Worm (Caenorhabditis elegans): ENCODE data around the gene T04A8.18.
"Not testable (repeated sequence)": the region's sequence is repeated elsewhere in the genome, so short reads cannot be mapped to it uniquely, and the experiment has no call there.

Gene T04A8.18

ce11 chrIII:4697819-4698218, 11.2 kb upstream of the T04A8.18 start, which contains the start of gene dnj-18:
dnj-18 (plus strand) TSS chrIII:4698119.
- no peak for TF ChIP-seq unc-62 (GFP tag; optimal IDR thresholded peaks at IDR 0.05)

- no peak for TF ChIP-seq unc-62 (GFP tag; optimal IDR thresholded peaks at IDR 0.05)
These were observed 9.1 kb upstream of the T04A8.18 start, which contains the start of gene sel-13 for ce11 chrIII:4699922-4700321. sel-13 (minus strand) TSS chrIII:4700224.

- no peak for TF ChIP-seq unc-62 (GFP tag; optimal IDR thresholded peaks at IDR 0.05)
These were observed 5.0 kb upstream of the T04A8.18 start, which contains the start of the genes clp-2 and mrpl-16 for ce11 chrIII:4703932-4704454. clp-2 (minus strand) TSS chrIII:4704025. mrpl-16 (plus strand) TSS chrIII:4704404.

ce11 chrIII:4705207-4705606, 3.8 kb upstream of the T04A8.18 start, which contains the start of gene pgap-2:
pgap-2 (plus strand) TSS chrIII:4705507.
- TF ChIP-seq unc-62 (GFP tag; optimal IDR thresholded peaks at IDR 0.05): no peak

ce11 chrIII:4706678-4707077, 2.3 kb upstream of the T04A8.18 start, which contains the start of gene T04A8.13:
T04A8.13 (plus strand) TSS chrIII:4706978.
- TF ChIP-seq unc-62 (GFP tag; optimal IDR thresholded peaks at IDR 0.05): no peak

- TF ChIP-seq unc-62 (GFP tag; optimal IDR thresholded peaks at IDR 0.05): no peak
These were observed 6.1 kb downstream of the T04A8.18 start, which contains the start of gene him-18 for ce11 chrIII:4715088-4715487. him-18 (minus strand) TSS chrIII:4715188.

- TF ChIP-seq unc-62 (GFP tag; optimal IDR thresholded peaks at IDR 0.05): no peak
These were observed 11.7 kb downstream of the T04A8.18 start, which contains the start of gene emb-5 for ce11 chrIII:4720620-4721227. emb-5 (minus strand) TSS chrIII:4720670.

ce11 chrIII:4721750-4722149, 12.7 kb downstream of the T04A8.18 start, which contains the start of gene acy-1:
acy-1 (plus strand) TSS chrIII:4722095.
- TF ChIP-seq unc-62 (GFP tag; optimal IDR thresholded peaks at IDR 0.05): no peak

- no peak for TF ChIP-seq unc-62 (GFP tag; optimal IDR thresholded peaks at IDR 0.05)
These were observed 14.9 kb downstream of the T04A8.18 start for ce11 chrIII:4723922-4724321.

- no peak for TF ChIP-seq unc-62 (GFP tag; optimal IDR thresholded peaks at IDR 0.05)
These were observed 22.4 kb downstream of the T04A8.18 start, which contains the start of gene F17C8.3 for ce11 chrIII:4731295-4731988. F17C8.3 (plus strand) TSS chrIII:4731938.

- TF ChIP-seq unc-62 (GFP tag; optimal IDR thresholded peaks at IDR 0.05): no peak
These were observed 25.0 kb downstream of the T04A8.18 start, which contains the start of gene F17C8.9 for ce11 chrIII:4734056-4734455. F17C8.9 (plus strand) TSS chrIII:4734356.

ce11 chrIII:4735443-4735842, 26.4 kb downstream of the T04A8.18 start, which contains the start of gene F17C8.7:
F17C8.7 (plus strand) TSS chrIII:4735743.
- no peak for TF ChIP-seq unc-62 (GFP tag; optimal IDR thresholded peaks at IDR 0.05)

- TF ChIP-seq unc-62 (GFP tag; optimal IDR thresholded peaks at IDR 0.05): no peak
These were observed 31.0 kb downstream of the T04A8.18 start, which contains the start of gene ras-2 for ce11 chrIII:4739975-4740374. ras-2 (minus strand) TSS chrIII:4740075.

- TF ChIP-seq unc-62 (GFP tag; optimal IDR thresholded peaks at IDR 0.05): no peak
These were observed 31.8 kb downstream of the T04A8.18 start for ce11 chrIII:4740820-4741219.

ce11 chrIII:4742620-4743019, 33.6 kb downstream of the T04A8.18 start, which contains the start of gene twk-6:
twk-6 (plus strand) TSS chrIII:4742920.
- TF ChIP-seq unc-62 (GFP tag; optimal IDR thresholded peaks at IDR 0.05): not testable (repeated sequence)

ce11 chrIII:4745934-4746333, 36.9 kb downstream of the T04A8.18 start, which contains the start of gene F17C8.6:
F17C8.6 (minus strand) TSS chrIII:4746034.
- TF ChIP-seq unc-62 (GFP tag; optimal IDR thresholded peaks at IDR 0.05): no peak

All from whole organism, dauer.